Worm (Caenorhabditis elegans) whole organism, L3 larva: Measurements from ENCODE around the gene pmp-5.

Source experiments
- ama-1 ChIP-seq: fragments of 150-350 bp; optimal IDR thresholded peaks from 2 replicates; lab custom pipeline; 2018
- pqm-1 ChIP-seq: fragments of 150-350 bp; optimal IDR thresholded peaks from 2 replicates; lab custom pipeline; 2017; ENCODE audit warnings: missing biosample characterization, missing genetic modification characterization, inconsistent platforms
- unc-62 ChIP-seq: fragments of 150-350 bp; sonication (generic microtip); optimal IDR thresholded peaks from 4 replicates; lab custom pipeline; 2014; ENCODE audit warnings: missing biosample characterization, missing genetic modification reagents, missing genetic modification characterization

DNA sequence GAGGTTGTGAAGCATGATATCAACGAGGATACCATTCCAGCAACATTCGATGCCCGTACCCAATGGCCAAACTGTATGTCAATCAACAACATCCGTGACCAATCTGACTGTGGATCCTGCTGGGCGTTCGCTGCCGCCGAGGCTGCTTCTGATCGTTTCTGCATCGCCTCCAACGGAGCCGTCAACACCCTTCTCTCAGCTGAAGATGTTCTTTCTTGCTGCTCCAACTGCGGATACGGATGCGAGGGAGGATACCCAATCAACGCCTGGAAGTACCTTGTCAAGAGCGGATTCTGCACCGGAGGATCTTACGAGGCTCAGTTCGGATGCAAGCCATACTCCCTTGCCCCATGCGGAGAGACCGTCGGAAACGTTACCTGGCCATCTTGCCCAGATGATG, 50.6 kb downstream of the pmp-5 start:
- TF ChIP-seq unc-62 (GFP tag; lab: Kevin White, UChicago) (no peak), pqm-1 (tag; lab: Kevin White, UChicago) (no peak), ama-1 (lab: Kevin White, UChicago) (no peak)
